Worm (Caenorhabditis elegans) whole organism, L3 larva: Measurements from ENCODE around the gene bcmo-2.

Experiments used
- ZK546.5 ChIP-seq: sonication (generic microtip); optimal IDR thresholded peaks from 2 replicates; lab custom pipeline; 2017; ENCODE audit warnings: missing biosample characterization, missing genetic modification characterization
- fkh-10 ChIP-seq: sonication (generic microtip); optimal IDR thresholded peaks from 2 replicates; lab custom pipeline; 2017; ENCODE audit warnings: missing biosample characterization, missing genetic modification reagents, missing genetic modification characterization
- fos-1 ChIP-seq: fragments of 150-350 bp; optimal IDR thresholded peaks from 2 replicates; lab custom pipeline; 2014; ENCODE audit warnings: missing biosample characterization, missing genetic modification characterization
- jun-1 ChIP-seq: fragments of 150-350 bp; optimal IDR thresholded peaks from 2 replicates; lab custom pipeline; 2014; ENCODE audit warnings: missing biosample characterization, missing genetic modification reagents, missing genetic modification characterization
- nhr-12 ChIP-seq: fragments of 150-350 bp; optimal IDR thresholded peaks from 2 replicates; lab custom pipeline; 2014; ENCODE audit warnings: missing biosample characterization, missing genetic modification characterization
- pqm-1 ChIP-seq: fragments of 150-350 bp; optimal IDR thresholded peaks from 2 replicates; lab custom pipeline; 2017; ENCODE audit warnings: missing biosample characterization, missing genetic modification characterization, inconsistent platforms
- snpc-4 ChIP-seq: fragments of 150-350 bp; optimal IDR thresholded peaks from 2 replicates; lab custom pipeline; 2014; ENCODE audit warnings: missing biosample characterization, missing genetic modification characterization
- tbx-2 ChIP-seq: sonication (generic microtip); optimal IDR thresholded peaks from 2 replicates; lab custom pipeline; 2016; ENCODE audit warnings: mild to moderate bottlenecking, missing genetic modification characterization, missing compliant biosample characterization
- unc-62 ChIP-seq: fragments of 150-350 bp; sonication (generic microtip); optimal IDR thresholded peaks from 4 replicates; lab custom pipeline; 2014; ENCODE audit warnings: missing biosample characterization, missing genetic modification reagents, missing genetic modification characterization
- zag-1 ChIP-seq: fragments of 150-350 bp; optimal IDR thresholded peaks from 2 replicates; lab custom pipeline; 2014; ENCODE audit warnings: missing biosample characterization, missing genetic modification characterization
- ztf-11 ChIP-seq: fragments of 150-350 bp; optimal IDR thresholded peaks from 2 replicates; lab custom pipeline; 2014; ENCODE audit warnings: missing biosample characterization, missing genetic modification characterization
- ztf-4 ChIP-seq: fragments of 150-350 bp; optimal IDR thresholded peaks from 2 replicates; lab custom pipeline; 2014; ENCODE audit warnings: missing biosample characterization, missing genetic modification characterization

ce11 chrII:3877127-3877526 is 33.5 kb downstream of the bcmo-2 start, which contains the start of gene nep-3:
- TF ChIP-seq fos-1 (tag; lab: Kevin White, UChicago): no peak
- TF ChIP-seq pqm-1 (tag; lab: Kevin White, UChicago): no peak
- no peak for TF ChIP-seq zag-1 (tag; lab: Kevin White, UChicago)
- no peak for TF ChIP-seq jun-1
- no peak for TF ChIP-seq nhr-12 (tag; lab: Kevin White, UChicago)
- TF ChIP-seq ztf-4 (tag; lab: Kevin White, UChicago): no peak
- no peak for TF ChIP-seq unc-62 (GFP tag; lab: Kevin White, UChicago)
- no peak for TF ChIP-seq ZK546.5 (tag; lab: Kevin White, UChicago)
- TF ChIP-seq tbx-2 (tag; lab: Kevin White, UChicago): no peak
- TF ChIP-seq fkh-10 (GFP tag; lab: Kevin White, UChicago): no peak
- no peak for TF ChIP-seq ztf-11
- TF ChIP-seq snpc-4 (tag; lab: Kevin White, UChicago): no peak
